Fruit fly (Drosophila melanogaster): ENCODE results near the gene Cpr35B.

Gene Cpr35B

DNA sequence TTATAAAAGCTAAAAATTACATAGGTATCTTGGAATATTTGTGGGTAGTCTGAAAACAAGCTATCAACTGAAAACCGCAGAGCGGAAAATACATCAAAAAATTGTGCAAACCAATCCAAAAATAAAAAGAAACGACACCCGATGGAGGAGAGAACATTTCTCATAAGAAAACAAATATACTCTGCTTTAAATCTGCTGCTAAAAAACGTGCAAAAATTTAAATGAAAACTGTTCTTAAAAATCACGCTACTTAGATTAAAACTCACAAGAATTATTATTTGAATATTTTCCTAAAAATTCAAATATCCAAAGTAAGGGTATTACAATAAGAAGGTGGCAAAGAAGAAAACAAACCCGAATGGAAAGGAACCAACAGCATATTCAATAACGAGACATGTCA, 32.4 kb upstream of the Cpr35B start (continued):
- TF ChIP-seq Oli (tag; optimal IDR thresholded peaks at IDR 0.05): peak; percentile 29
- no peak for TF ChIP-seq Nf-YC (tag; optimal IDR thresholded peaks at IDR 0.05)
- TF ChIP-seq bab2 (GFP tag; optimal IDR thresholded peaks at IDR 0.05): peak; percentile 19
- TF ChIP-seq lmd (GFP tag; IDR thresholded peaks at IDR 0.05): peak; percentile 48; the same call in 1 of the 2 replicates
- peak; percentile 49 for TF ChIP-seq CG2678 (tag; optimal IDR thresholded peaks at IDR 0.05)
- TF ChIP-seq ATbp (GFP tag; optimal IDR thresholded peaks at IDR 0.05): peak; percentile 25
- no peak for TF ChIP-seq sc (optimal IDR thresholded peaks at IDR 0.05)
- TF ChIP-seq sc (GFP tag; optimal IDR thresholded peaks at IDR 0.05): peak; percentile 24
- no peak for TF ChIP-seq wor (GFP tag; IDR thresholded peaks at IDR 0.05)
- TF ChIP-seq sqz (GFP tag; optimal IDR thresholded peaks at IDR 0.05): no peak
- no peak for TF ChIP-seq exex (tag; optimal IDR thresholded peaks at IDR 0.05)
- no peak for TF ChIP-seq CkIIα-i1 (GFP tag; IDR thresholded peaks at IDR 0.05)
- TF ChIP-seq D19A (tag; optimal IDR thresholded peaks at IDR 0.05): peak; percentile 97
- TF ChIP-seq ap (GFP tag; IDR thresholded peaks at IDR 0.05): peak; percentile 10; the same call in 1 of the 2 replicates
- TF ChIP-seq dpn (GFP tag; optimal IDR thresholded peaks at IDR 0.05): peak in 1 of 2 experiments; percentile 28
- peak; percentile 49 for TF ChIP-seq CG18262 (tag; optimal IDR thresholded peaks at IDR 0.05)
- peak; percentile 14 for TF ChIP-seq CG10147 (GFP tag; optimal IDR thresholded peaks at IDR 0.05)
- TF ChIP-seq CG10979 (tag; optimal IDR thresholded peaks at IDR 0.05): peak; percentile 39
- TF ChIP-seq ttk (GFP tag; IDR thresholded peaks at IDR 0.05): peak; percentile 43; the same call in 1 of the 2 replicates
- peak; percentile 34; the same call in 1 of the 2 replicates for TF ChIP-seq CG14441 (GFP tag; IDR thresholded peaks at IDR 0.05)
- peak; percentile 72 for TF ChIP-seq dysf (GFP tag; IDR thresholded peaks at IDR 0.05)
- no peak for TF ChIP-seq Sin3A (optimal IDR thresholded peaks at IDR 0.05)
- peak; percentile 44; the same call in 2 of the 3 replicates for TF ChIP-seq tgo (GFP tag; IDR thresholded peaks at IDR 0.05)
- TF ChIP-seq unpg (GFP tag; optimal IDR thresholded peaks at IDR 0.05): peak; percentile 36
- TF ChIP-seq CG18599 (GFP tag; optimal IDR thresholded peaks at IDR 0.05): peak; percentile 22
- TF ChIP-seq CG10366 (GFP tag; IDR thresholded peaks at IDR 0.05): peak; percentile 47
- peak; percentile 3 for TF ChIP-seq CG13296 (GFP tag; optimal IDR thresholded peaks at IDR 0.05)
- TF ChIP-seq CG17359 (tag; optimal IDR thresholded peaks at IDR 0.05): peak; percentile 33
- TF ChIP-seq phol (tag; optimal IDR thresholded peaks at IDR 0.05): peak; percentile 43
- TF ChIP-seq Sox102F (GFP tag; optimal IDR thresholded peaks at IDR 0.05): peak; percentile 44
- no peak for TF ChIP-seq CG1647 (GFP tag; optimal IDR thresholded peaks at IDR 0.05)
- peak; percentile 42; the same call in 1 of the 2 replicates for TF ChIP-seq CG31441 (GFP tag; IDR thresholded peaks at IDR 0.05)
- peak; percentile 20 for TF ChIP-seq Camta (GFP tag; optimal IDR thresholded peaks at IDR 0.05)
- peak; percentile 45; the same call in 1 of the 2 replicates for TF ChIP-seq slbo (GFP tag; IDR thresholded peaks at IDR 0.05)
- no peak for TF ChIP-seq CG8290 (GFP tag; optimal IDR thresholded peaks at IDR 0.05)
- no peak for TF ChIP-seq CG8290 (tag; optimal IDR thresholded peaks at IDR 0.05)
- no peak for TF ChIP-seq wek (GFP tag; optimal IDR thresholded peaks at IDR 0.05)
- TF ChIP-seq Ptx1 (GFP tag; IDR thresholded peaks at IDR 0.05): peak; percentile 54
- no peak for TF ChIP-seq Spps (tag; optimal IDR thresholded peaks at IDR 0.05)
- peak; percentile 21 for TF ChIP-seq Meics (GFP tag; optimal IDR thresholded peaks at IDR 0.05)
- no peak for TF ChIP-seq Fer2 (tag; optimal IDR thresholded peaks at IDR 0.05)
- 0 out of 2 replicates have a peak, but pooled peaks have one; percentile 22 for TF ChIP-seq esg (GFP tag; conservative IDR thresholded peaks at IDR 0.05)
- peak; percentile 74 for TF ChIP-seq sens (GFP tag)
- no peak for TF ChIP-seq CG31224 (GFP tag; IDR thresholded peaks at IDR 0.05)
- TF ChIP-seq Xrp1 (GFP tag; IDR thresholded peaks at IDR 0.05): 0 out of 2 replicates have a peak, but pooled peaks have one; percentile 17
- TF ChIP-seq CG10267 (tag; optimal IDR thresholded peaks at IDR 0.05): peak; percentile 14
- peak; percentile 49; the same call in 1 of the 2 replicates for TF ChIP-seq seq (GFP tag; IDR thresholded peaks at IDR 0.05)
- peak; percentile 58 for TF ChIP-seq Rfx (GFP tag; IDR thresholded peaks at IDR 0.05)
- TF ChIP-seq CG8388 (GFP tag; optimal IDR thresholded peaks at IDR 0.05): peak; percentile 5
- TF ChIP-seq CG9437 (GFP tag; optimal IDR thresholded peaks at IDR 0.05): peak; percentile 20
- TF ChIP-seq row (GFP tag; IDR thresholded peaks at IDR 0.05): peak; percentile 72
- TF ChIP-seq Fer1 (GFP tag; optimal IDR thresholded peaks at IDR 0.05): peak; percentile 7

All from whole organism, embryonic.